Worm (Caenorhabditis elegans) whole organism, young adult: Measurements from ENCODE around the gene T23F11.6.
A peak's percentile ranks its signal among the peaks of the same experiment; 100 is the strongest.

Experiments used
- B0019.2 ChIP-seq: fragments of 200-800 bp; sonication (Bioruptor generic); conservative IDR thresholded peaks from 2 replicates; pipeline ENCODE4 v1.3.6; 2022; ENCODE audit warnings: missing genetic modification reagents, missing genetic modification characterization, missing compliant biosample characterization
- D2030.7 ChIP-seq: fragments of 200-800 bp; sonication (Bioruptor generic); IDR thresholded peaks from 2 replicates; pipeline ENCODE4 v1.3.6; 2022; ENCODE audit warnings: missing genetic modification reagents, missing genetic modification characterization, missing compliant biosample characterization
- F10E7.11 ChIP-seq: sonication (generic microtip); optimal IDR thresholded peaks from 2 replicates; lab custom pipeline; 2017; ENCODE audit warnings: mild to moderate bottlenecking, missing genetic modification characterization, moderate library complexity, missing compliant biosample characterization
- F22D6.2 ChIP-seq: sonication (generic microtip); optimal IDR thresholded peaks from 2 replicates; lab custom pipeline; 2016; ENCODE audit warnings: mild to moderate bottlenecking, missing genetic modification characterization, missing compliant biosample characterization
- F39B2.1 ChIP-seq: fragments of 200-800 bp; sonication (Bioruptor generic); IDR thresholded peaks from 2 replicates; pipeline ENCODE4 v1.3.6; 2022; ENCODE audit warnings: missing genetic modification reagents, missing genetic modification characterization, missing compliant biosample characterization
- F49E8.2 ChIP-seq: sonication (generic microtip); optimal IDR thresholded peaks from 3 replicates; lab custom pipeline; 2017; ENCODE audit warnings: missing genetic modification characterization, mild to moderate bottlenecking, missing compliant biosample characterization, antibody characterized with exemption, moderate library complexity; ENCODE audit not compliant: insufficient read depth
- F52B5.7 ChIP-seq: sonication (generic microtip); optimal IDR thresholded peaks from 2 replicates; lab custom pipeline; 2016; ENCODE audit warnings: mild to moderate bottlenecking, missing genetic modification characterization, missing compliant biosample characterization
- F55B11.4 ChIP-seq: sonication (generic microtip); optimal IDR thresholded peaks from 2 replicates; lab custom pipeline; 2016; ENCODE audit warnings: missing compliant biosample characterization, missing genetic modification characterization, borderline replicate concordance; ENCODE audit not compliant: insufficient read depth
- K11D2.4 ChIP-seq: fragments of 200-800 bp; sonication (Bioruptor generic); IDR thresholded peaks from 2 replicates; pipeline ENCODE4 v1.3.6; 2022; ENCODE audit warnings: missing genetic modification reagents, missing genetic modification characterization, missing compliant biosample characterization
- T07F8.4 ChIP-seq: sonication (generic microtip); optimal IDR thresholded peaks from 2 replicates; lab custom pipeline; 2016; ENCODE audit warnings: mild to moderate bottlenecking, missing genetic modification characterization, moderate library complexity, missing compliant biosample characterization
- T26A5.8 ChIP-seq: sonication (generic microtip); optimal IDR thresholded peaks from 2 replicates; lab custom pipeline; 2016; ENCODE audit warnings: missing genetic modification characterization, missing compliant biosample characterization
- Y79H2A.3 ChIP-seq: fragments of 200-800 bp; sonication (Bioruptor generic); conservative IDR thresholded peaks from 2 replicates; pipeline ENCODE4 v1.3.6; 2022; ENCODE audit warnings: missing genetic modification reagents, missing genetic modification characterization, missing compliant biosample characterization
- Y95B8A.8 ChIP-seq: fragments of 200-800 bp; sonication (Bioruptor generic); IDR thresholded peaks from 2 replicates; pipeline ENCODE4 v1.3.6; 2022; ENCODE audit warnings: missing genetic modification reagents, missing genetic modification characterization, missing compliant biosample characterization
- akir-1 ChIP-seq: fragments of 200-800 bp; sonication (Bioruptor generic); optimal IDR thresholded peaks from 2 replicates; lab custom pipeline; 2018; ENCODE audit warnings: mild to moderate bottlenecking, missing genetic modification characterization, moderate library complexity, missing compliant biosample characterization
- aptf-2 ChIP-seq: fragments of 200-800 bp; sonication (Bioruptor generic); conservative IDR thresholded peaks from 2 replicates; pipeline ENCODE4 v1.3.6; 2022; ENCODE audit warnings: missing genetic modification reagents, missing genetic modification characterization, missing compliant biosample characterization
- aptf-3 ChIP-seq: fragments of 200-800 bp; sonication (Bioruptor generic); IDR thresholded peaks from 2 replicates; pipeline ENCODE4 v1.3.6; 2022; ENCODE audit warnings: missing genetic modification characterization, missing compliant biosample characterization
- athp-1 ChIP-seq: sonication (generic microtip); optimal IDR thresholded peaks from 2 replicates; lab custom pipeline; 2017; ENCODE audit warnings: mild to moderate bottlenecking, missing genetic modification characterization, missing compliant biosample characterization
- bed-2 ChIP-seq: fragments of 200-800 bp; sonication (Bioruptor generic); IDR thresholded peaks from 2 replicates; pipeline ENCODE4 v1.3.6; 2022; ENCODE audit warnings: missing genetic modification reagents, missing genetic modification characterization, missing compliant biosample characterization
- cebp-2 ChIP-seq: fragments of 200-800 bp; sonication (Bioruptor generic); IDR thresholded peaks from 2 replicates; pipeline ENCODE4 v1.3.6; 2022; ENCODE audit warnings: missing genetic modification characterization, missing compliant biosample characterization
- ceh-79 ChIP-seq: sonication (generic microtip); optimal IDR thresholded peaks from 2 replicates; lab custom pipeline; 2017; ENCODE audit warnings: mild to moderate bottlenecking, missing genetic modification characterization, missing compliant biosample characterization
- chd-7 ChIP-seq: sonication (generic microtip); optimal IDR thresholded peaks from 2 replicates; lab custom pipeline; 2016; ENCODE audit warnings: mild to moderate bottlenecking, missing genetic modification characterization, moderate library complexity, missing compliant biosample characterization
- ekl-4 ChIP-seq: fragments of 200-800 bp; sonication (Bioruptor generic); IDR thresholded peaks from 2 replicates; pipeline ENCODE4 v1.3.6; 2022; ENCODE audit warnings: missing genetic modification reagents, missing genetic modification characterization, missing compliant biosample characterization
- let-607 ChIP-seq, 2 experiments: fragments of 200-800 bp in 1 of 2; sonication (Bioruptor generic) in 1 of 2; sonication (generic microtip) in 1 of 2; optimal IDR thresholded peaks; 2 replicates each; lab custom pipeline; 2016 to 2018; ENCODE audit warnings: mild to moderate bottlenecking in 2 of 2, missing compliant biosample characterization in 2 of 2, missing genetic modification characterization in 2 of 2, moderate library complexity in 2 of 2, missing genotype in 1 of 2
- lin-26 ChIP-seq: fragments of 200-800 bp; sonication (Bioruptor generic); IDR thresholded peaks from 2 replicates; pipeline ENCODE4 v1.3.6; 2022; ENCODE audit warnings: missing genetic modification reagents, missing genetic modification characterization, missing compliant biosample characterization
- lin-35 ChIP-seq, 3 experiments: fragments of 150-350 bp in 2 of 3; sonication (generic microtip) in 1 of 3; optimal IDR thresholded peaks; 2 replicates each; lab custom pipeline; 2014 to 2018; ENCODE audit warnings: missing biosample characterization in 3 of 3, missing genetic modification characterization in 3 of 3, missing genetic modification reagents in 3 of 3
- lin-40 ChIP-seq: sonication (generic microtip); optimal IDR thresholded peaks from 2 replicates; lab custom pipeline; 2016; ENCODE audit warnings: missing genetic modification characterization, mild to moderate bottlenecking, missing compliant biosample characterization, missing genotype, missing genetic modification reagents
- lir-1 ChIP-seq: fragments of 200-800 bp; sonication (Bioruptor generic); conservative IDR thresholded peaks from 2 replicates; pipeline ENCODE4 v1.3.6; 2022; ENCODE audit warnings: missing genetic modification reagents, missing genetic modification characterization, missing compliant biosample characterization
- lsl-1 ChIP-seq: fragments of 200-800 bp; sonication (Bioruptor generic); optimal IDR thresholded peaks from 2 replicates; lab custom pipeline; 2018; ENCODE audit warnings: mild to moderate bottlenecking, missing genetic modification characterization, moderate library complexity, missing compliant biosample characterization
- madf-3 ChIP-seq: fragments of 200-800 bp; sonication (Bioruptor generic); IDR thresholded peaks from 2 replicates; pipeline ENCODE4 v1.3.6; 2022; ENCODE audit warnings: missing genetic modification reagents, missing genetic modification characterization, missing compliant biosample characterization
- madf-6 ChIP-seq: fragments of 200-800 bp; sonication (Bioruptor generic); IDR thresholded peaks from 2 replicates; pipeline ENCODE4 v1.3.6; 2022; ENCODE audit warnings: missing genetic modification reagents, missing genetic modification characterization, missing compliant biosample characterization
- madf-8 ChIP-seq: fragments of 200-800 bp; sonication (Bioruptor generic); conservative IDR thresholded peaks from 2 replicates; pipeline ENCODE4 v1.3.6; 2022; ENCODE audit warnings: missing genetic modification reagents, missing genetic modification characterization, missing compliant biosample characterization
- mcd-1 ChIP-seq: fragments of 200-800 bp; sonication (Bioruptor generic); IDR thresholded peaks from 2 replicates; pipeline ENCODE4 v1.3.6; 2022; ENCODE audit warnings: missing genetic modification reagents, missing genetic modification characterization, missing compliant biosample characterization
- nfya-2 ChIP-seq: fragments of 200-800 bp; sonication (Bioruptor generic); IDR thresholded peaks from 2 replicates; pipeline ENCODE4 v1.3.6; 2022; ENCODE audit warnings: missing genetic modification reagents, missing genetic modification characterization, missing compliant biosample characterization
- nhr-120 ChIP-seq: fragments of 200-800 bp; sonication (Bioruptor generic); IDR thresholded peaks from 2 replicates; pipeline ENCODE4 v1.3.6; 2022; ENCODE audit warnings: missing genetic modification characterization, missing compliant biosample characterization
- rec-8 ChIP-seq, 2 experiments: sonication (generic microtip); optimal IDR thresholded peaks; 2 replicates each; lab custom pipeline; 2016; ENCODE audit warnings: mild to moderate bottlenecking in 2 of 2, missing genetic modification characterization in 2 of 2, missing genetic modification reagents in 2 of 2, missing genotype in 2 of 2, missing biosample characterization in 1 of 2, missing compliant biosample characterization in 1 of 2, moderate library complexity in 1 of 2
- rpc-1 ChIP-seq, 2 experiments: fragments of 150-350 bp in 1 of 2; sonication (generic microtip) in 1 of 2; optimal IDR thresholded peaks; 2 replicates each; lab custom pipeline; 2014 to 2018; ENCODE audit warnings: missing biosample characterization in 1 of 2, missing genetic modification characterization in 1 of 2, missing genetic modification reagents in 1 of 2, missing genotype in 1 of 2
- sdz-38 ChIP-seq: sonication (generic microtip); optimal IDR thresholded peaks from 2 replicates; lab custom pipeline; 2016; ENCODE audit warnings: missing genotype, missing genetic modification characterization, missing compliant biosample characterization
- sea-2 ChIP-seq: fragments of 200-800 bp; sonication (Bioruptor generic); IDR thresholded peaks from 2 replicates; pipeline ENCODE4 v1.3.6; 2022; ENCODE audit warnings: missing genetic modification characterization, missing compliant biosample characterization
- snpc-1.1 ChIP-seq: sonication (generic microtip); optimal IDR thresholded peaks from 2 replicates; lab custom pipeline; 2017; ENCODE audit warnings: missing genetic modification characterization, mild to moderate bottlenecking, missing compliant biosample characterization, antibody characterized with exemption, moderate library complexity, missing genotype, missing genetic modification reagents; ENCODE audit not compliant: insufficient read depth
- snpc-3.4 ChIP-seq: sonication (generic microtip); optimal IDR thresholded peaks from 2 replicates; lab custom pipeline; 2017; ENCODE audit warnings: missing genetic modification characterization, mild to moderate bottlenecking, missing compliant biosample characterization, antibody characterized with exemption, moderate library complexity, missing genotype, missing genetic modification reagents
- tlf-1 ChIP-seq: fragments of 200-800 bp; sonication (Bioruptor generic); optimal IDR thresholded peaks from 2 replicates; lab custom pipeline; 2018; ENCODE audit warnings: mild to moderate bottlenecking, missing genetic modification characterization, missing compliant biosample characterization
- unc-130 ChIP-seq: sonication (generic microtip); optimal IDR thresholded peaks from 2 replicates; lab custom pipeline; 2016; ENCODE audit warnings: missing genetic modification reagents, missing genetic modification characterization, missing compliant biosample characterization
- unc-62 ChIP-seq: fragments of 150-350 bp; optimal IDR thresholded peaks from 2 replicates; lab custom pipeline; 2014; ENCODE audit warnings: missing biosample characterization, missing genetic modification reagents, missing genetic modification characterization
- ztf-18 ChIP-seq: sonication (generic microtip); optimal IDR thresholded peaks from 2 replicates; lab custom pipeline; 2016; ENCODE audit warnings: missing genotype, mild to moderate bottlenecking, missing genetic modification characterization, missing compliant biosample characterization
- ztf-22 ChIP-seq: fragments of 200-800 bp; sonication (Bioruptor generic); optimal IDR thresholded peaks from 2 replicates; lab custom pipeline; 2018; ENCODE audit warnings: mild to moderate bottlenecking, missing genetic modification characterization, moderate library complexity, missing compliant biosample characterization
- ztf-25 ChIP-seq: fragments of 200-800 bp; sonication (Bioruptor generic); IDR thresholded peaks from 2 replicates; pipeline ENCODE4 v1.3.6; 2022; ENCODE audit warnings: missing genetic modification reagents, missing genetic modification characterization, missing compliant biosample characterization
- ztf-26 ChIP-seq: sonication (generic microtip); optimal IDR thresholded peaks from 2 replicates; lab custom pipeline; 2017; ENCODE audit warnings: missing genetic modification characterization, missing compliant biosample characterization
- ztf-6 ChIP-seq: fragments of 200-800 bp; sonication (Bioruptor generic); IDR thresholded peaks from 2 replicates; pipeline ENCODE4 v1.3.6; 2022; ENCODE audit warnings: missing genetic modification reagents, missing genetic modification characterization, missing compliant biosample characterization

The T23F11.6 gene

DNA sequence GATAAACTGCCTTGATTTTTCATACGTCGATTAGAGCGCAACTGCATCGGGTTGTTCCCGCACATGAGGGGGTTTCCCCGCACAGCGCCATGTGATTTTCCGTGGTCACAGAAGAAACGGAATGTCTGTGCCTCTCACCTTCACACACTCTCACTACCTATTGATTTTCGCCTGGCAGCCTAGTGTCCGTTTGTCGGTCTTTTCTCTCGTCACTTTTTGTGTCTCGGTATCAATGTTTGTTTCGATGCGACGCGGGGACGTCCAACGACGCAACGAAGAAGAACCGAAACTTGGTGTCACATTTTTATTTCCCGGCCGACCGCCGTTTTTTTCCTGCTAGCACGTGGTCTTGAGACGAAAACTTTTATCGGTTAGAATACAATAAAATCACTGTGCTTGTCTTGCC lies 1.6 kb upstream of the T23F11.6 start (continued):
- no peak for TF ChIP-seq lsl-1
- TF ChIP-seq T26A5.8 = no peak
- no peak for TF ChIP-seq F55B11.4 (tag; lab: Kevin White, UChicago)
- no peak for TF ChIP-seq aptf-3 (GFP tag; lab: Robert Waterston, UW)
- no peak for TF ChIP-seq B0019.2 (GFP tag; lab: Robert Waterston, UW)
- no peak for TF ChIP-seq nfya-2
- no peak for TF ChIP-seq madf-3 (GFP tag; lab: Robert Waterston, UW)
- TF ChIP-seq sea-2 (GFP tag; lab: Robert Waterston, UW) = no peak
- TF ChIP-seq D2030.7 (GFP tag; lab: Robert Waterston, UW) = no peak
- TF ChIP-seq F39B2.1 (GFP tag; lab: Robert Waterston, UW) = no peak
- TF ChIP-seq ztf-18 (tag; lab: Kevin White, UChicago) = peak; percentile 65
- peak in 1 of 3 experiments; percentile 66 for TF ChIP-seq lin-35 (GFP tag; optimal IDR thresholded peaks at IDR 0.05; lab: Kevin White, UChicago)
- peak; percentile 71; the same call in 1 of the 2 replicates for TF ChIP-seq lir-1 (GFP tag; lab: Robert Waterston, UW)
- TF ChIP-seq bed-2 (GFP tag; lab: Robert Waterston, UW) = no peak
- TF ChIP-seq chd-7 (tag; lab: Kevin White, UChicago) = peak; percentile 89
- TF ChIP-seq ceh-79 = no peak
- TF ChIP-seq akir-1 (GFP tag; lab: Kevin White, UChicago) = no peak
- TF ChIP-seq snpc-1.1 (tag; lab: Kevin White, UChicago) = no peak
- TF ChIP-seq Y95B8A.8 (GFP tag; lab: Robert Waterston, UW) = no peak
- peak; percentile 48; the same call in 1 of the 2 replicates for TF ChIP-seq lin-26 (GFP tag; lab: Robert Waterston, UW)
- TF ChIP-seq unc-130 (GFP tag; lab: Kevin White, UChicago) = no peak
- TF ChIP-seq ztf-6 (GFP tag; lab: Robert Waterston, UW) = no peak
- no peak for TF ChIP-seq nhr-120 (GFP tag; lab: Robert Waterston, UW)
- TF ChIP-seq ekl-4 = peak; percentile 80
- no peak for TF ChIP-seq rec-8 (tag; optimal IDR thresholded peaks at IDR 0.05; lab: Kevin White, UChicago)
- peak; percentile 89 for TF ChIP-seq mcd-1
- TF ChIP-seq Y79H2A.3 (GFP tag; lab: Robert Waterston, UW) = no peak
- TF ChIP-seq madf-6 = no peak
- peak; percentile 86 for TF ChIP-seq F22D6.2 (tag; lab: Kevin White, UChicago)
- peak; percentile 82 for TF ChIP-seq K11D2.4 (GFP tag; lab: Robert Waterston, UW)
- peak; percentile 91 for TF ChIP-seq lin-40 (tag; lab: Kevin White, UChicago)
- TF ChIP-seq unc-62 (GFP tag; lab: Kevin White, UChicago) = peak; percentile 83
- TF ChIP-seq athp-1 (tag; lab: Kevin White, UChicago) = peak; percentile 83
- TF ChIP-seq ztf-25 (GFP tag; lab: Robert Waterston, UW) = no peak
- peak; percentile 81 to 89 for TF ChIP-seq let-607 (tag; optimal IDR thresholded peaks at IDR 0.05; lab: Kevin White, UChicago)
- no peak for TF ChIP-seq F49E8.2
- no peak for TF ChIP-seq sdz-38 (tag; lab: Kevin White, UChicago)
- no peak for TF ChIP-seq aptf-2 (GFP tag; lab: Robert Waterston, UW)
- peak; percentile 97 for TF ChIP-seq ztf-22 (GFP tag; lab: Kevin White, UChicago)
- no peak for TF ChIP-seq madf-8
- TF ChIP-seq cebp-2 (GFP tag; lab: Robert Waterston, UW) = no peak
- TF ChIP-seq T07F8.4 (tag; lab: Kevin White, UChicago) = no peak
- TF ChIP-seq ztf-26 (tag; lab: Kevin White, UChicago) = peak; percentile 94
- TF ChIP-seq snpc-3.4 (tag; lab: Kevin White, UChicago) = no peak
- no peak for TF ChIP-seq F52B5.7
- TF ChIP-seq tlf-1 (GFP tag; lab: Kevin White, UChicago) = peak; percentile 85
- no peak for TF ChIP-seq F10E7.11 (tag; lab: Kevin White, UChicago)
- no peak for TF ChIP-seq rpc-1 (optimal IDR thresholded peaks at IDR 0.05; lab: Kevin White, UChicago)
- TF ChIP-seq rpc-1 (tag; optimal IDR thresholded peaks at IDR 0.05; lab: Kevin White, UChicago) = no peak
